Worm (Caenorhabditis elegans): Measurements from ENCODE around the gene F46H5.7.

ce11 chrX:7238562-7238961 lies 4.2 kb downstream of the F46H5.7 start, which contains the start of gene F46H5.3:
- TF ChIP-seq snpc-4 (tag; optimal IDR thresholded peaks at IDR 0.05) (no peak), lin-39 (tag; optimal IDR thresholded peaks at IDR 0.05) (no peak), pha-4 (GFP tag; IDR thresholded peaks at IDR 0.05) (no peak), pha-4 (tag; optimal IDR thresholded peaks at IDR 0.05) (no peak), mxl-3 (GFP tag; optimal IDR thresholded peaks at IDR 0.05) (no peak), fkh-10 (GFP tag; optimal IDR thresholded peaks at IDR 0.05) (no peak), nhr-6 (tag; optimal IDR thresholded peaks at IDR 0.05) (no peak), nhr-10 (tag; optimal IDR thresholded peaks at IDR 0.05) (no peak), sdz-12 (GFP tag; optimal IDR thresholded peaks at IDR 0.05) (no peak)

All from whole organism, L4 larva.